Worm (Caenorhabditis elegans): ENCODE results near the gene Y51A2B.4.

- no peak for TF ChIP-seq ztf-11 (tag; optimal IDR thresholded peaks at IDR 0.05)
- TF ChIP-seq pha-4 (tag; optimal IDR thresholded peaks at IDR 0.05), result no peak
- TF ChIP-seq mep-1 (tag; optimal IDR thresholded peaks at IDR 0.05), result no peak
- TF ChIP-seq drap-1 (GFP tag; optimal IDR thresholded peaks at IDR 0.05), result no peak
- no peak for TF ChIP-seq ham-2 (GFP tag; optimal IDR thresholded peaks at IDR 0.05)
- TF ChIP-seq snpc-4 (tag; optimal IDR thresholded peaks at IDR 0.05), result no peak
- TF ChIP-seq nhr-237 (tag; optimal IDR thresholded peaks at IDR 0.05), result no peak
- no peak for TF ChIP-seq mls-2 (tag; optimal IDR thresholded peaks at IDR 0.05)
These were observed 20.6 kb downstream of the Y51A2B.4 start, which contains the start of gene C08E8.6 for ce11 chrV:18368322-18368721.
